Fruit fly (Drosophila melanogaster): ENCODE results near the gene CG7950.

DNA sequence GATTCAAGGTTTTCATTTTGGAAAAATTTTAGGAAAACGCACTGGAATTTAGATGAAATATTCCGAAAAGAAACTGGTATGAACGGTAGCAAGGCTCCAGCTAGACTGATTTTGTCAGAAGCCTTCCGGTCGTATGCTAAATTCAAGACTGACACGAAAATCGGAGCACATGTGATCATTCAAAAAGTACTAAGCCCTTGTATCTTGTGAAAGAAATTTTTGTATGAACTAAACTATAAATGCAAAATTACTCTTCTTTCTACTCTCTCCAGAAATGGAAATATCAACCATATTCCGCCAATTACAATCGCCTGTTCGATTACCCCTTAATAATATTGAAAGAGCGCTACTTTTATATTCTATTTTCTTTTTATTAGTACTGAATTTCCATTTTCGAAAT is 19.0 kb upstream of the CG7950 start, which contains the start of gene ocn:
- TF ChIP-seq CTCF (optimal IDR thresholded peaks at IDR 0.05) (no peak), CG8478 (optimal IDR thresholded peaks at IDR 0.05) (no peak)
